Fruit fly (Drosophila melanogaster) Kc167 (cell line): ENCODE results near the gene CG7860.

Experiments used
- Myc ChIP-seq: fragments of >200 bp; optimal IDR thresholded peaks from 2 replicates; lab custom pipeline; 2017; ENCODE audit warnings: missing external identifiers
- h ChIP-seq: fragments of >200 bp; optimal IDR thresholded peaks from 3 replicates; lab custom pipeline; 2018; ENCODE audit warnings: missing external identifiers
- insv ChIP-seq: fragments of >200 bp; optimal IDR thresholded peaks from 3 replicates; lab custom pipeline; 2018; ENCODE audit warnings: missing external identifiers
- psq ChIP-seq: fragments of >200 bp; optimal IDR thresholded peaks from 2 replicates; lab custom pipeline; 2017; ENCODE audit warnings: missing external identifiers
- ttk ChIP-seq: sonication (Bioruptor generic); optimal IDR thresholded peaks from 2 replicates; lab custom pipeline; 2017; ENCODE audit warnings: missing external identifiers

DNA sequence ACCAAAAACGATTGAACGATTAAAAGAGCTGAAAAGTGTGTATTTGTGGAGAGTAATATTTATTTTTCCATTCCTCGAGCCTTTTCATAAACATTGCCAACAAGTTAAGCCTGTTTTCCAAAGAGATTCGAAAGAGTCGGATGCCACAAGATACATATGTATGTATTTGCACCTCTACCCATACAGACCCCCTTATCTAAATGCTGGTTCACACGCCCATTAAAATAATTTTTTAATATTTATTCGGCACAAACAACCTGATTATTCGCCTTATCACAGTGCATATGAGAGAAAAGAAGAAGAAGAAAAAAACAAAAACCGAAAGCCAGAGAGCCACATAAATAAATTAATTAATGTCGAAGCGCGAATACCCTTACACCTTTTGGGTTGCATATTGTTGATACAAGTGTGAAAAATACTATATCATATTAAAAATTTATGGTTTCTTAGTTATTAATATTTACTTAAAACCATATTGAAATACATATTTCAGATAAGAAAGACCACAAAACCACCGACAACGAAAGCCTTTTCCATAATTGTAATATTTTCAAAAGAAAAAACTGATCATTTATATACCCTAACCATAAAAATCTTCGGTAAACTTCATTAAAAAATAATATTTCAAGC lies 325 bp upstream of the CG7860 start:
- TF ChIP-seq psq (no peak), insv (lab: Kevin White, UChicago) (no peak), Myc (lab: Kevin White, UChicago) (no peak), h (lab: Kevin White, UChicago) (no peak), ttk (no peak)
